Worm (Caenorhabditis elegans) whole organism, L2 larva: ENCODE results near the gene dhgd-1.
A peak's percentile ranks its signal among the peaks of the same experiment; 100 is the strongest.

Experiments
- C34F6.9 ChIP-seq: fragments of 150-350 bp; optimal IDR thresholded peaks from 2 replicates; lab custom pipeline; 2014; ENCODE audit warnings: missing biosample characterization, missing genetic modification characterization
- R02D3.7 ChIP-seq: fragments of 150-350 bp; optimal IDR thresholded peaks from 2 replicates; lab custom pipeline; 2014; ENCODE audit warnings: missing biosample characterization, missing genetic modification characterization
- Y55F3AM.14 ChIP-seq: fragments of 200-800 bp; sonication (Bioruptor generic); optimal IDR thresholded peaks from 2 replicates; lab custom pipeline; 2018; ENCODE audit warnings: mild to moderate bottlenecking, missing genetic modification characterization, missing compliant biosample characterization
- ZK546.5 ChIP-seq: sonication (generic microtip); optimal IDR thresholded peaks from 2 replicates; lab custom pipeline; 2017; ENCODE audit warnings: missing biosample characterization, missing genetic modification characterization
- alr-1 ChIP-seq: fragments of 150-350 bp; optimal IDR thresholded peaks from 2 replicates; lab custom pipeline; 2014; ENCODE audit warnings: missing biosample characterization, missing genetic modification characterization
- aly-2 ChIP-seq: fragments of 150-350 bp; optimal IDR thresholded peaks from 2 replicates; lab custom pipeline; 2014; ENCODE audit warnings: missing biosample characterization, missing genetic modification characterization
- ama-1 ChIP-seq: fragments of 150-350 bp; optimal IDR thresholded peaks from 2 replicates; lab custom pipeline; 2018; ENCODE audit warnings: inconsistent platforms
- blmp-1 ChIP-seq: sonication (generic microtip); optimal IDR thresholded peaks from 2 replicates; lab custom pipeline; 2017; ENCODE audit warnings: missing genetic modification characterization, mild to moderate bottlenecking, missing compliant biosample characterization, antibody characterized with exemption, moderate library complexity; ENCODE audit not compliant: insufficient read depth
- crh-2 ChIP-seq: sonication (generic microtip); optimal IDR thresholded peaks from 2 replicates; lab custom pipeline; 2017; ENCODE audit warnings: missing biosample characterization, missing genetic modification characterization
- dmd-4 ChIP-seq: sonication (generic microtip); optimal IDR thresholded peaks from 2 replicates; lab custom pipeline; 2017; ENCODE audit warnings: missing biosample characterization, missing genetic modification characterization
- egl-27 ChIP-seq: sonication (generic microtip); optimal IDR thresholded peaks from 3 replicates; lab custom pipeline; 2017; ENCODE audit warnings: missing biosample characterization, missing genetic modification reagents, missing genetic modification characterization
- elt-1 ChIP-seq: fragments of 150-350 bp; optimal IDR thresholded peaks from 2 replicates; lab custom pipeline; 2014; ENCODE audit warnings: missing biosample characterization, missing genetic modification characterization
- elt-3 ChIP-seq: sonication (generic microtip); optimal IDR thresholded peaks from 2 replicates; lab custom pipeline; 2017; ENCODE audit warnings: missing biosample characterization, missing genetic modification characterization
- fos-1 ChIP-seq: fragments of 150-350 bp; optimal IDR thresholded peaks from 2 replicates; lab custom pipeline; 2014; ENCODE audit warnings: missing biosample characterization, missing genetic modification characterization
- gmeb-1 ChIP-seq: fragments of 150-350 bp; optimal IDR thresholded peaks from 2 replicates; lab custom pipeline; 2014; ENCODE audit warnings: missing biosample characterization, missing genetic modification characterization
- lin-13 ChIP-seq: fragments of 150-350 bp; optimal IDR thresholded peaks from 2 replicates; lab custom pipeline; 2014; ENCODE audit warnings: missing biosample characterization, missing genetic modification reagents, missing genetic modification characterization
- lsy-2 ChIP-seq, 2 experiments: fragments of 150-350 bp in 1 of 2; sonication (generic microtip) in 1 of 2; optimal IDR thresholded peaks; 2 replicates each; lab custom pipeline; 2014 to 2017; ENCODE audit warnings: missing biosample characterization in 2 of 2, missing genetic modification characterization in 2 of 2
- mab-5 ChIP-seq: fragments of 150-350 bp; optimal IDR thresholded peaks from 2 replicates; lab custom pipeline; 2014; ENCODE audit warnings: missing biosample characterization, missing genetic modification characterization
- mdl-1 ChIP-seq, 2 experiments: fragments of 150-350 bp in 1 of 2; sonication (generic microtip) in 1 of 2; optimal IDR thresholded peaks; 2 replicates each; lab custom pipeline; 2017; ENCODE audit warnings: missing biosample characterization in 2 of 2, missing genetic modification characterization in 2 of 2
- nhr-10 ChIP-seq: sonication (generic microtip); optimal IDR thresholded peaks from 2 replicates; lab custom pipeline; 2017; ENCODE audit warnings: missing biosample characterization, missing genetic modification characterization
- nhr-11 ChIP-seq: fragments of 150-350 bp; optimal IDR thresholded peaks from 2 replicates; lab custom pipeline; 2014; ENCODE audit warnings: missing biosample characterization, missing genetic modification characterization
- nhr-129 ChIP-seq: fragments of 150-350 bp; optimal IDR thresholded peaks from 2 replicates; lab custom pipeline; 2014; ENCODE audit warnings: missing biosample characterization, missing genetic modification characterization
- nhr-25 ChIP-seq: fragments of 150-350 bp; sonication (generic microtip); optimal IDR thresholded peaks from 3 replicates; lab custom pipeline; 2014; ENCODE audit warnings: missing biosample characterization, missing genetic modification characterization
- nhr-6 ChIP-seq: fragments of 150-350 bp; optimal IDR thresholded peaks from 2 replicates; lab custom pipeline; 2014; ENCODE audit warnings: missing biosample characterization, missing genetic modification characterization
- nhr-77 ChIP-seq: fragments of 150-350 bp; optimal IDR thresholded peaks from 2 replicates; lab custom pipeline; 2014; ENCODE audit warnings: missing biosample characterization, missing genetic modification characterization
- sem-4 ChIP-seq: fragments of 150-350 bp; optimal IDR thresholded peaks from 2 replicates; lab custom pipeline; 2014; ENCODE audit warnings: missing biosample characterization, missing genetic modification reagents, missing genetic modification characterization
- skn-1 ChIP-seq: sonication (generic microtip); optimal IDR thresholded peaks from 2 replicates; lab custom pipeline; 2017; ENCODE audit warnings: missing biosample characterization, missing genetic modification characterization
- sma-3 ChIP-seq: sonication (generic microtip); optimal IDR thresholded peaks from 2 replicates; lab custom pipeline; 2016; ENCODE audit warnings: missing genetic modification reagents, missing genetic modification characterization, missing compliant biosample characterization
- sma-9 ChIP-seq, 2 experiments: fragments of 150-350 bp in 1 of 2; sonication (generic microtip) in 1 of 2; optimal IDR thresholded peaks; 2 replicates each; lab custom pipeline; 2014 to 2016; ENCODE audit warnings: missing genetic modification characterization in 2 of 2, mild to moderate bottlenecking in 1 of 2, missing biosample characterization in 1 of 2, missing compliant biosample characterization in 1 of 2, missing genetic modification reagents in 1 of 2, moderate library complexity in 1 of 2
- snpc-4 ChIP-seq: fragments of 150-350 bp; optimal IDR thresholded peaks from 2 replicates; lab custom pipeline; 2014; ENCODE audit warnings: missing biosample characterization, missing genetic modification characterization
- unc-39 ChIP-seq: fragments of 150-350 bp; optimal IDR thresholded peaks from 2 replicates; lab custom pipeline; 2014; ENCODE audit warnings: missing biosample characterization, missing genetic modification characterization
- unc-55 ChIP-seq: fragments of 150-350 bp; sonication (generic microtip); optimal IDR thresholded peaks from 3 replicates; lab custom pipeline; 2014; ENCODE audit warnings: missing biosample characterization, missing genetic modification reagents, missing genetic modification characterization
- unc-62 ChIP-seq: fragments of 150-350 bp; optimal IDR thresholded peaks from 2 replicates; lab custom pipeline; 2014; ENCODE audit warnings: missing biosample characterization, missing genetic modification reagents, missing genetic modification characterization
- zag-1 ChIP-seq: fragments of 150-350 bp; optimal IDR thresholded peaks from 2 replicates; lab custom pipeline; 2014; ENCODE audit warnings: missing biosample characterization, missing genetic modification characterization
- ztf-1 ChIP-seq: fragments of 200-800 bp; sonication (Bioruptor generic); conservative IDR thresholded peaks from 2 replicates; pipeline ENCODE4 v1.3.6; 2022; ENCODE audit warnings: missing genetic modification characterization, missing compliant biosample characterization
- ztf-11 ChIP-seq: sonication (generic microtip); optimal IDR thresholded peaks from 2 replicates; lab custom pipeline; 2017; ENCODE audit warnings: missing biosample characterization, missing genetic modification characterization
- ztf-4 ChIP-seq: fragments of 150-350 bp; optimal IDR thresholded peaks from 2 replicates; lab custom pipeline; 2014; ENCODE audit warnings: missing biosample characterization, missing genetic modification characterization

Gene dhgd-1

DNA sequence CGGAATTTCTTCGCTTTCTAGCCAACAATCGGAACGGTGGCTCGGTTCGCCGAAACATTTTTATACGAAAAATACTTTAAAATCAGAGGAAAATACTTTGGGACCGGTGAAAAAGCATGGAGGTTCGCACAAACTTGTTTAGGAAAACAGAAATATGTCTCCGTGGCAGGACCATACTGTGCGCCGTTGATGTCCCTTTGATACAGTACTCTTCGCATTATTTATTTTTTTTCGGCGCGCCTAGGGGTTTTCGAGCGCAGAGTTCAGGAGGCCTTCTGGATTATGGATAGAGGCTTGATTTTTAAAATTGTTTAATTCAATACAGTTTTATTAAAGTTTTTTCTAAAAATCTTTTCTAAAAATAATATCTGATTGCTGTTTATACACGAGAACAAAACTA is 7.2 kb downstream of the dhgd-1 start, which contains the start of gene F54D5.9:
Gene F54D5.9, minus strand, starts transcription at position 115 of the 400 bp plus-strand sequence.
- no peak for TF ChIP-seq lsy-2 (tag; optimal IDR thresholded peaks at IDR 0.05; lab: Kevin White, UChicago)
- no peak for TF ChIP-seq snpc-4
- TF ChIP-seq nhr-129, result no peak
- no peak for TF ChIP-seq ZK546.5 (tag; lab: Kevin White, UChicago)

DNA sequence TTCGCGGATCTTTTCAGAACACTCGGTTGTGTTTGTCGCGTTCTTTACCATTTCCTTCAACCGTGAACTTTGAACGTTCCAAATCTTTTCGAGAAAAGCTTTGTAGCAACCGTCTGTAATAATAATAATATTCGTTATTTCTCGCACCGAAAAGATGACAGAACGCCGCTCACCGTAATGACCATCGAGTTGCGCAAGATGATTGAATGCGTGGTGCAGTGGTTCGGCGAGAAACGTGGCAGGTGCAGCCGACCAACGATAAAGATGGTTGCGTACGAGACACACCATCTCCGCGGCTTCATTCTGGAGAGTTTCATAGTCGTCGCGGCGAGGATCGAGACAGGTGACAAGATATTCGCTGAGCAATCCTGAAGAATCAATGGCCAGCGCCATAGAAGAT is 8.9 kb downstream of the dhgd-1 start:
- no peak for TF ChIP-seq elt-3
- TF ChIP-seq nhr-10 (tag; lab: Kevin White, UChicago), result no peak
- no peak for TF ChIP-seq gmeb-1 (tag; lab: Kevin White, UChicago)
- TF ChIP-seq egl-27, result no peak
- no peak for TF ChIP-seq nhr-129
- TF ChIP-seq alr-1 (tag; lab: Kevin White, UChicago), result no peak
- TF ChIP-seq ZK546.5 (tag; lab: Kevin White, UChicago), result no peak
- TF ChIP-seq skn-1 (tag; lab: Kevin White, UChicago), result no peak
- no peak for TF ChIP-seq nhr-25 (tag; lab: Kevin White, UChicago)
- no peak for TF ChIP-seq elt-1 (tag; lab: Kevin White, UChicago)
- TF ChIP-seq zag-1 (tag; lab: Kevin White, UChicago), result no peak
- TF ChIP-seq lin-13 (GFP tag; lab: Kevin White, UChicago), result no peak
- TF ChIP-seq blmp-1 (tag; lab: Kevin White, UChicago), result no peak
- no peak for TF ChIP-seq C34F6.9 (tag; lab: Kevin White, UChicago)
- no peak for TF ChIP-seq ztf-4 (tag; lab: Kevin White, UChicago)

DNA sequence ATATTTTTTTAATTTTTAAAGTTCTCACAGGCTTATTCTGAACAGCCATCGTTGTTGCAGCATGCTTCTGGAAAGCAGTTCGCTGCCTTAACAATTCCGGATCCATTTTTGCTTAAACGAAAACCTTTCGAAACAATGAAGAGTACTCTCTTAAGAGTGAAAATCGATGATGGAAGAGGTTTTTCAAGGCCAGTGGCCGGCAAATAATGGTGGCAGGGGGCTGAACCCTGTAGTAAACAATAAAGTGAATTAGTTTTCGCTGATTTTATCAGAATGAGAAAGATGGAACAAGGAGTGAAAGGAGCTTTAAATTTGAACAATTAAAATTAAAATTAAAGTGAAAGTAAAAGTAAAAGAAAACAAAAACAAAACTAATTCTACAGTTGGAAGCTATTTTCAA is 9.5 kb downstream of the dhgd-1 start, which contains the start of gene gtf-2E2:
Gene gtf-2E2, minus strand, starts transcription at position 111 of the 400 bp plus-strand sequence.
- TF ChIP-seq mab-5 (no peak), dmd-4 (no peak), ama-1 (lab: Kevin White, UChicago) (peak; percentile 11), elt-3 (no peak), ztf-4 (tag; lab: Kevin White, UChicago) (no peak), aly-2 (tag; lab: Kevin White, UChicago) (no peak), unc-39 (no peak), lin-13 (GFP tag; lab: Kevin White, UChicago) (no peak), nhr-11 (tag; lab: Kevin White, UChicago) (no peak), lsy-2 (tag; optimal IDR thresholded peaks at IDR 0.05; lab: Kevin White, UChicago) (peak in 1 of 2 experiments; percentile 39), crh-2 (tag; lab: Kevin White, UChicago) (peak; percentile 25), C34F6.9 (tag; lab: Kevin White, UChicago) (peak; percentile 66), sma-9 (GFP tag; optimal IDR thresholded peaks at IDR 0.05; lab: Kevin White, UChicago) (no peak), sma-9 (tag; optimal IDR thresholded peaks at IDR 0.05; lab: Kevin White, UChicago) (no peak), sem-4 (no peak), mdl-1 (tag; optimal IDR thresholded peaks at IDR 0.05; lab: Kevin White, UChicago) (no peak), ztf-11 (tag; lab: Kevin White, UChicago) (no peak), unc-55 (GFP tag; lab: Kevin White, UChicago) (peak; percentile 33), nhr-77 (tag; lab: Kevin White, UChicago) (no peak), nhr-25 (tag; lab: Kevin White, UChicago) (no peak), ztf-1 (GFP tag; lab: Robert Waterston, UW) (no peak), Y55F3AM.14 (no peak), fos-1 (tag; lab: Kevin White, UChicago) (peak; percentile 8), nhr-6 (tag; lab: Kevin White, UChicago) (no peak), R02D3.7 (tag; lab: Kevin White, UChicago) (no peak), unc-62 (GFP tag; lab: Kevin White, UChicago) (no peak), nhr-129 (peak; percentile 20), sma-3 (no peak)
- TF ChIP-seq, all 48 proteins: peak for 7

DNA sequence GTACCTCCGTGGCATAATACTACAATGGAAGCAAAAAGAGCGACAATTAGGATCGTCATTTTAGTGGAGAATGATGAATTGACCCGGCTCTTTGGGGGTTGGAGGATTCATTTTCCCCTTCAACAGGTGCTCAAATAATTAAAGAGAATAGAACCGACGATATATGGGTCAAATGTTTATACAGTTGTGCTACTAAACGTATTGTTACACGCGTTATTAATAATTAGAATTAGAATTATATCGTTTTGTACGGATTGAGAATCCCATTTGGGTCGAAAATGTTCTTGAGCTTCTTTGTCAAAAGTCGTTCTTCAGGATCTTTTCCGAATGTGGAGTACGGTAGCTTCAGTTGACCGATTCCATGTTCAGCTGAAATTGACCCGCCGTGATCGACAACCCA is 13.1 kb downstream of the dhgd-1 start, which contains the start of gene Y62F5A.9:
Gene Y62F5A.9, minus strand, starts transcription at position 101 of the 400 bp plus-strand sequence.
- TF ChIP-seq elt-3 (no peak), lin-13 (GFP tag; lab: Kevin White, UChicago) (no peak), alr-1 (tag; lab: Kevin White, UChicago) (no peak), lsy-2 (tag; optimal IDR thresholded peaks at IDR 0.05; lab: Kevin White, UChicago) (no peak), ztf-11 (tag; lab: Kevin White, UChicago) (no peak), snpc-4 (no peak), crh-2 (tag; lab: Kevin White, UChicago) (no peak), ZK546.5 (tag; lab: Kevin White, UChicago) (no peak)
